Fruit fly (Drosophila melanogaster): ENCODE data around the gene Art6.

Art6 gene

dm6 chr3R:13907355-13908105 lies 38.1 kb downstream of the Art6 start (continued):
- TF ChIP-seq CG17186 (GFP tag; optimal IDR thresholded peaks at IDR 0.05) (no peak), CG31224 (GFP tag; IDR thresholded peaks at IDR 0.05) (no peak), mld (GFP tag; IDR thresholded peaks at IDR 0.05; ENCODE audit: partially characterized antibody) (no peak), Nf-YA (GFP tag; IDR thresholded peaks at IDR 0.05) (no peak), dati (GFP tag; IDR thresholded peaks at IDR 0.05) (0 out of 2 replicates have a peak, but pooled peaks have one; percentile 6), so (GFP tag; IDR thresholded peaks at IDR 0.05) (0 out of 3 replicates have a peak, but pooled peaks have one; percentile 52), hb (GFP tag; IDR thresholded peaks at IDR 0.05; ENCODE audit: partially characterized antibody) (no peak), cg (GFP tag; optimal IDR thresholded peaks at IDR 0.05) (no peak), Stat92E (GFP tag; optimal IDR thresholded peaks at IDR 0.05) (no peak), CG4854 (GFP tag; optimal IDR thresholded peaks at IDR 0.05) (no peak), Dp (GFP tag; optimal IDR thresholded peaks at IDR 0.05) (no peak), Poxn (GFP tag; IDR thresholded peaks at IDR 0.05) (no peak), Sox102F (GFP tag; optimal IDR thresholded peaks at IDR 0.05) (peak; percentile 78), pum (GFP tag; optimal IDR thresholded peaks at IDR 0.05) (no peak), CG8388 (GFP tag; optimal IDR thresholded peaks at IDR 0.05) (peak; percentile 46), CG10209 (GFP tag; optimal IDR thresholded peaks at IDR 0.05) (peak; percentile 44), CG31365 (tag; optimal IDR thresholded peaks at IDR 0.05) (no peak), Kr (GFP tag; optimal IDR thresholded peaks at IDR 0.05) (no peak), pan (optimal IDR thresholded peaks at IDR 0.05) (no peak), pan (GFP tag; optimal IDR thresholded peaks at IDR 0.05 in 1 of 2, IDR thresholded peaks at IDR 0.05 in 1 of 2) (peak in 1 of 2 experiments; percentile 58), Optix (GFP tag; IDR thresholded peaks at IDR 0.05) (0 out of 3 replicates have a peak, but pooled peaks have one; percentile 13), CG1603 (tag; optimal IDR thresholded peaks at IDR 0.05) (no peak), Ada2b (GFP tag; IDR thresholded peaks at IDR 0.05) (peak; percentile 39; the same call in 1 of the 2 replicates), CG18476 (GFP tag; optimal IDR thresholded peaks at IDR 0.05) (no peak), lmd (GFP tag; IDR thresholded peaks at IDR 0.05) (peak; percentile 44), CG15696 (tag; optimal IDR thresholded peaks at IDR 0.05) (no peak), esg (GFP tag; conservative IDR thresholded peaks at IDR 0.05) (peak; percentile 39), CG12659 (GFP tag; optimal IDR thresholded peaks at IDR 0.05) (no peak), CG4707 (GFP tag; optimal IDR thresholded peaks at IDR 0.05) (peak; percentile 34), ci (GFP tag; IDR thresholded peaks at IDR 0.05) (peak; percentile 62; the same call in 1 of the 3 replicates), unpg (GFP tag; optimal IDR thresholded peaks at IDR 0.05) (peak; percentile 69), insv (GFP tag; optimal IDR thresholded peaks at IDR 0.05) (no peak), Six4 (GFP tag; optimal IDR thresholded peaks at IDR 0.05) (peak; percentile 9), CG17829 (tag; optimal IDR thresholded peaks at IDR 0.05) (peak; percentile 56), kni (GFP tag; optimal IDR thresholded peaks at IDR 0.05) (peak; percentile 50), sr (GFP tag; IDR thresholded peaks at IDR 0.05) (no peak), HmgZ (tag; optimal IDR thresholded peaks at IDR 0.05) (no peak), sqz (GFP tag; optimal IDR thresholded peaks at IDR 0.05) (no peak), dpn (GFP tag; optimal IDR thresholded peaks at IDR 0.05) (peak in 1 of 2 experiments; percentile 12), CG11504 (tag; optimal IDR thresholded peaks at IDR 0.05) (peak; percentile 72), zen (tag; optimal IDR thresholded peaks at IDR 0.05) (peak; percentile 34), Hand (GFP tag; optimal IDR thresholded peaks at IDR 0.05) (no peak), CG14710 (tag; optimal IDR thresholded peaks at IDR 0.05) (peak; percentile 11), trem (tag; optimal IDR thresholded peaks at IDR 0.05) (peak; percentile 22), Max (GFP tag; optimal IDR thresholded peaks at IDR 0.05) (no peak), Ptx1 (GFP tag; IDR thresholded peaks at IDR 0.05) (peak; percentile 51), sc (optimal IDR thresholded peaks at IDR 0.05) (no peak), sc (GFP tag; optimal IDR thresholded peaks at IDR 0.05) (peak; percentile 19), CG32532 (GFP tag; IDR thresholded peaks at IDR 0.05) (no peak)
